Worm (Caenorhabditis elegans): Measurements from ENCODE around the gene Y49E10.4.

Gene Y49E10.4

DNA sequence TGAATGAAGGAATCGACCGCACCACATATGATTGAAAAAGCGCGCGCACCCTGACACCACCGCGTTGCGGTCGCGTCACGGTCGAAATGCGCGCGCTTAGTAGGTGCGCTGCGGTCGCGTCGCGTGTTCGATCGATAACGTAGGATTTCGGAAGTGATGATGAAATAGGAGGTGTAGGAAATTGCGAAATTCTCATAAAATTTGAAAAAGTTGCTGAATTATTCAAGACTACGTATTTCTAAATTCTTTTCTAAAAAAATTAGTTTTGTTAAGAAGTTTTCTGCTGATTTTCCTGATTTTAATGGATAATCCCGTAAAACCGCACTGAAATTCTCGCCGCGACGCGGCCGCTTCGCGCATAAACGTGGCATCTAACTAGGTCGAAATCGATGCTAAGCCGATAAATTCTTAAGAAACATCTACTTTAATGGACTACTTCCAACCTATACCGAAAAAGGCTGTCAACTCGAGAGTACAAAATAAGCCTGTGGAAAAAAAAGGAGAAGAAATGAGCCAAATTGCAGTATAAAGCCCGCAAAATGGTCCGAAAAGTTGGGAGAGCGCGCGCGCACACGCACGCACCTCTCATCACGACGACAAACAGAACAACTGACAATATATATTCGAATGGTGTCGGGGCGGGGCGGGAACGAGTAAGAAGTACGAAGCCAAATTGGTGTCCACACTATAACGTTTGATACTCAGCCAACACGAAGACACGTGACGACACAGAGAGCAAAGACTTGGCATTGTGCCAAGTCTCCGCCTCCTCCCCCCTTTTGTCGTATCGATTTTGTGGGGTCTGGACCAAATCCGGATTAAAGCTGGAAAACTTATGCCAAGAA is 14.9 kb downstream of the Y49E10.4 start, which contains the start of gene his-72 (continued):
- TF ChIP-seq nhr-6 (tag; optimal IDR thresholded peaks at IDR 0.05) (peak; percentile 19), lin-13 (GFP tag; optimal IDR thresholded peaks at IDR 0.05) (peak; percentile 77), blmp-1 (tag; optimal IDR thresholded peaks at IDR 0.05; ENCODE audit: insufficient read depth) (peak; percentile 10), nhr-129 (tag; optimal IDR thresholded peaks at IDR 0.05) (peak; percentile 51), fos-1 (tag; optimal IDR thresholded peaks at IDR 0.05) (peak; percentile 7), nhr-77 (tag; optimal IDR thresholded peaks at IDR 0.05) (no peak), zag-1 (tag; optimal IDR thresholded peaks at IDR 0.05) (peak; percentile 9), mbf-1 (tag; optimal IDR thresholded peaks at IDR 0.05) (no peak), unc-62 (GFP tag; optimal IDR thresholded peaks at IDR 0.05) (no peak), dmd-4 (tag; optimal IDR thresholded peaks at IDR 0.05) (no peak), ama-1 (optimal IDR thresholded peaks at IDR 0.05) (peak; percentile 93), ceh-16 (tag; optimal IDR thresholded peaks at IDR 0.05) (no peak), sma-9 (GFP tag; optimal IDR thresholded peaks at IDR 0.05) (peak; percentile 48), sma-9 (tag; optimal IDR thresholded peaks at IDR 0.05) (no peak), ztf-4 (tag; optimal IDR thresholded peaks at IDR 0.05) (no peak), snpc-4 (tag; optimal IDR thresholded peaks at IDR 0.05) (no peak), lin-11 (tag; optimal IDR thresholded peaks at IDR 0.05) (peak; percentile 8), nhr-10 (tag; optimal IDR thresholded peaks at IDR 0.05) (no peak), C34F6.9 (tag; optimal IDR thresholded peaks at IDR 0.05) (peak; percentile 73), nhr-12 (tag; optimal IDR thresholded peaks at IDR 0.05) (no peak), nhr-237 (tag; optimal IDR thresholded peaks at IDR 0.05) (no peak)

DNA sequence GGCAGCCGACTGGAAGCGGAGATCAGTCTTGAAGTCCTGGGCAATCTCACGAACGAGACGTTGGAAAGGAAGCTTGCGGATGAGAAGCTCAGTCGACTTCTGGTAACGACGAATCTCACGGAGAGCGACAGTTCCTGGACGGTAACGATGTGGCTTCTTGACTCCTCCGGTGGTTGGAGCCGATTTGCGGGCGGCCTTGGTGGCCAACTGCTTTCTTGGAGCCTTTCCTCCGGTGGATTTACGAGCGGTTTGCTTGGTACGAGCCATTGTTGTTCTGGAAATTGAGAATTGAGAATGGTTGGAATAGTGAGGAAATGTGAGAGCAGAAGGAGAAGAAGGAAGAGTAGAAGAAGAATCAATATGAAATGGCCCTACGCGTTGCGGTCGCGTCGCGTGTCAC is 15.7 kb downstream of the Y49E10.4 start:
- no peak for TF ChIP-seq mbf-1 (tag; optimal IDR thresholded peaks at IDR 0.05)
- no peak for TF ChIP-seq ama-1 (optimal IDR thresholded peaks at IDR 0.05)
- TF ChIP-seq alr-1 (tag; optimal IDR thresholded peaks at IDR 0.05): no peak
- TF ChIP-seq nhr-12 (tag; optimal IDR thresholded peaks at IDR 0.05): no peak
- no peak for TF ChIP-seq nhr-129 (tag; optimal IDR thresholded peaks at IDR 0.05)
- TF ChIP-seq skn-1 (tag; optimal IDR thresholded peaks at IDR 0.05): no peak
- no peak for TF ChIP-seq peb-1 (tag; optimal IDR thresholded peaks at IDR 0.05)
- no peak for TF ChIP-seq lin-11 (tag; optimal IDR thresholded peaks at IDR 0.05)

DNA sequence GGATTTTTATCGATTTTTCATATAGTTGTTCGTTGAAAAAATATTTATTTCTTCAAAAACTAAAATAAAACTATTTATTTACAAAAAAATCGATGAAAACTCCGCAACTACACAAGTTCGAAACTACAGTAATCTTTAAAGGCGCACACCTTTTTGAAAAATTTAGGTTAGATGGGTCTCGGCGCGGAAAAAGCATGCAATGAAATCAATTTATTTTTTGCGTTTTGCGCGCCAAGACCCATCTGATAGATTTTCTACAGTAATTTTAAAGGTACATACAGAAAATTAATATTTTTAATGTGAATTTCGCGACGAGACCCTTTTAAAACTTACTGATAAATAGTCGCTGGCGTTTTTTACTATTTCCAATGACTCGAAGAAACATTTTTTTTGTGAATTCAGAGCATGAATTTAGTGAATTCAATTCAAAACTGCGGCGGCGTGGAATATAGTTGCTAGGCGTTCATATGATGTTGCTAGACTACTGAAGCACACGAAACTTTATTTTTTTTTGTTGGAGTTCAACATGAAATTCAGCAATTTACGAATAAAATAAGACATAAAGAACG is 16.5 kb downstream of the Y49E10.4 start, which contains the start of gene Y75B8A.33:
Y75B8A.33 (minus strand) TSS at position 385 of the 569 bp plus-strand sequence.
- TF ChIP-seq lin-13 (GFP tag; optimal IDR thresholded peaks at IDR 0.05) (peak; percentile 40), nhr-12 (tag; optimal IDR thresholded peaks at IDR 0.05) (no peak), sem-4 (tag; optimal IDR thresholded peaks at IDR 0.05) (peak; percentile 23), lsy-2 (tag; optimal IDR thresholded peaks at IDR 0.05) (peak in 1 of 2 experiments; percentile 24), ztf-1 (GFP tag; conservative IDR thresholded peaks at IDR 0.05) (no peak), ama-1 (optimal IDR thresholded peaks at IDR 0.05) (peak; percentile 69)

DNA sequence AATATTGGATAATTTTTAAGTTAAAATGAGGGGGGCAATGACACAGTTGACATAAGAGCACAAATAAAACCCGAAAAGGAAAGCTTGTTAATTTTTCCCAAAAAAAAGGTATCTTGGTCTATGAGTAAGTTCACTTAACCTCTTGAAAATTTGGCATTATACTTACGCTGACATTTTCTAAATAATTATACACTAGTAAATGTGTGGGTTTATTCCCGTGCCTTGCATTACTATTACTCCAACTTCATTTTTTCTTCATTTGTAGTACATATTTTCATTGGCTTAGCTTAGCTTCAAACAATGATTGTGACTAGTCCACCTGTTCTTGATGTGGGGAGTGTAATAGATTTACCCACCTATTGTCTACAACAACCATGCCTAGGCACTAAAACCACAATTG is 24.3 kb downstream of the Y49E10.4 start, which contains the start of gene Y75B8A.34:
Y75B8A.34 (plus strand) TSS at position 301 of the 400 bp plus-strand sequence.
- TF ChIP-seq C34F6.9 (tag; optimal IDR thresholded peaks at IDR 0.05): no peak
- no peak for TF ChIP-seq F13H6.1 (tag; optimal IDR thresholded peaks at IDR 0.05)
- no peak for TF ChIP-seq dmd-4 (tag; optimal IDR thresholded peaks at IDR 0.05)
- no peak for TF ChIP-seq sma-9 (GFP tag; optimal IDR thresholded peaks at IDR 0.05)
- no peak for TF ChIP-seq sma-9 (tag; optimal IDR thresholded peaks at IDR 0.05)
- no peak for TF ChIP-seq elt-1 (tag; optimal IDR thresholded peaks at IDR 0.05)
- TF ChIP-seq fos-1 (tag; optimal IDR thresholded peaks at IDR 0.05): no peak
- TF ChIP-seq peb-1 (tag; optimal IDR thresholded peaks at IDR 0.05): no peak
- TF ChIP-seq gmeb-1 (tag; optimal IDR thresholded peaks at IDR 0.05): no peak
- TF ChIP-seq unc-55 (GFP tag; optimal IDR thresholded peaks at IDR 0.05): no peak

DNA sequence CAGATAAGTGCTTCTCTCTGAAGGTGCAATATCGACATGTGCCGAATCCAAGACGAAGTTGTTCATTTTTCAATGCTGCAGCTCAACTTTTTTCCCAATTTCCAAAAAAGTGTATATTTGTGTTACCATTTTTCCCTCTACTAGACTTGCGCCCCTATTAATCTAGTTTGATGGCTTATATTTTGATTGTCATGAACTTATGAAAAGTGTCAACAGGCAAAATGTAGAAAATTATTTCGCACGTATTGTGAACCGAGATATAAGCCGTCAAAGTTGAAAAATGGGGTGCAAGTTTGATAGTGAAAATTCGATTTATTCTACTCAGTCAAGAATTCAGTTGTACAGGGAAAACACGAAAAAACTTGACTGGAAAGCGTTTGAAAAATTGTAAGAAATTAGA is 25.1 kb downstream of the Y49E10.4 start, which contains the start of gene Y75B8A.32:
Y75B8A.32 (minus strand) TSS at position 101 of the 400 bp plus-strand sequence.
- no peak for TF ChIP-seq nhr-11 (tag; optimal IDR thresholded peaks at IDR 0.05)
- TF ChIP-seq nhr-12 (tag; optimal IDR thresholded peaks at IDR 0.05): no peak
- TF ChIP-seq aly-2 (tag; optimal IDR thresholded peaks at IDR 0.05): no peak
- TF ChIP-seq C34F6.9 (tag; optimal IDR thresholded peaks at IDR 0.05): no peak
- TF ChIP-seq ceh-82 (tag; optimal IDR thresholded peaks at IDR 0.05): no peak
- no peak for TF ChIP-seq ZK546.5 (tag; optimal IDR thresholded peaks at IDR 0.05)
- TF ChIP-seq ceh-16 (tag; optimal IDR thresholded peaks at IDR 0.05): no peak
- no peak for TF ChIP-seq nhr-129 (tag; optimal IDR thresholded peaks at IDR 0.05)
- TF ChIP-seq alr-1 (tag; optimal IDR thresholded peaks at IDR 0.05): no peak
- TF ChIP-seq gmeb-1 (tag; optimal IDR thresholded peaks at IDR 0.05): no peak
